Worm (Caenorhabditis elegans) whole organism, mixed stage, embryonic: ENCODE measurements around the gene F35H8.2.

Experiments
- M03D4.4 ChIP-seq: sonication (generic microtip); optimal IDR thresholded peaks from 2 replicates; lab custom pipeline; 2017; ENCODE audit warnings: mild to moderate bottlenecking, missing genetic modification characterization, missing compliant biosample characterization
- ceh-39 ChIP-seq: fragments of 150-350 bp; optimal IDR thresholded peaks from 2 replicates; lab custom pipeline; 2014; ENCODE audit warnings: missing biosample characterization, missing genetic modification characterization
- ceh-43 ChIP-seq: fragments of 200-800 bp; sonication (Bioruptor generic); optimal IDR thresholded peaks from 2 replicates; lab custom pipeline; 2018; ENCODE audit warnings: mild to moderate bottlenecking, missing genetic modification characterization, moderate library complexity, missing compliant biosample characterization
- ceh-83 ChIP-seq: fragments of 200-800 bp; sonication (Bioruptor generic); optimal IDR thresholded peaks from 2 replicates; lab custom pipeline; 2018; ENCODE audit warnings: mild to moderate bottlenecking, missing genetic modification characterization, missing compliant biosample characterization
- ces-1 ChIP-seq: fragments of 150-350 bp; optimal IDR thresholded peaks from 2 replicates; lab custom pipeline; 2014; ENCODE audit warnings: missing biosample characterization, missing genetic modification reagents, missing genetic modification characterization
- cnd-1 ChIP-seq: fragments of 200-800 bp; sonication (Bioruptor generic); optimal IDR thresholded peaks from 2 replicates; lab custom pipeline; 2018; ENCODE audit warnings: mild to moderate bottlenecking, missing genetic modification characterization, missing compliant biosample characterization
- drap-1 ChIP-seq: fragments of 200-800 bp; sonication (Bioruptor generic); optimal IDR thresholded peaks from 3 replicates; lab custom pipeline; 2018; ENCODE audit warnings: mild to moderate bottlenecking, missing genetic modification characterization, missing compliant biosample characterization
- elt-1 ChIP-seq: sonication (generic microtip); optimal IDR thresholded peaks from 2 replicates; lab custom pipeline; 2017; ENCODE audit warnings: missing genetic modification characterization, mild to moderate bottlenecking, missing compliant biosample characterization, antibody characterized with exemption, moderate library complexity, borderline replicate concordance; ENCODE audit not compliant: insufficient read depth
- elt-3 ChIP-seq: fragments of 150-350 bp; optimal IDR thresholded peaks from 2 replicates; lab custom pipeline; 2014; ENCODE audit warnings: missing biosample characterization, missing genetic modification characterization
- flh-1 ChIP-seq: fragments of 200-800 bp; sonication (Bioruptor generic); optimal IDR thresholded peaks from 2 replicates; lab custom pipeline; 2018; ENCODE audit warnings: mild to moderate bottlenecking, missing genetic modification characterization, moderate library complexity, missing compliant biosample characterization
- ham-2 ChIP-seq: fragments of 200-800 bp; sonication (Bioruptor generic); optimal IDR thresholded peaks from 2 replicates; lab custom pipeline; 2018; ENCODE audit warnings: mild to moderate bottlenecking, missing genetic modification characterization, missing compliant biosample characterization
- hlh-1 ChIP-seq: fragments of 150-350 bp; optimal IDR thresholded peaks from 2 replicates; lab custom pipeline; 2014; ENCODE audit warnings: missing biosample characterization, missing genetic modification reagents, missing genetic modification characterization
- lin-13 ChIP-seq: fragments of 150-350 bp; optimal IDR thresholded peaks from 2 replicates; lab custom pipeline; 2014; ENCODE audit warnings: missing biosample characterization, missing genetic modification characterization
- lin-32 ChIP-seq: fragments of 200-800 bp; sonication (Bioruptor generic); optimal IDR thresholded peaks from 2 replicates; lab custom pipeline; 2018; ENCODE audit warnings: mild to moderate bottlenecking, missing genetic modification characterization, missing compliant biosample characterization
- lsy-2 ChIP-seq: fragments of 150-350 bp; optimal IDR thresholded peaks from 2 replicates; lab custom pipeline; 2014; ENCODE audit warnings: missing biosample characterization, missing genetic modification characterization
- mab-5 ChIP-seq: fragments of 150-350 bp; optimal IDR thresholded peaks from 2 replicates; lab custom pipeline; 2014; ENCODE audit warnings: missing biosample characterization, missing genetic modification characterization
- mep-1 ChIP-seq: fragments of 150-350 bp; optimal IDR thresholded peaks from 2 replicates; lab custom pipeline; 2017; ENCODE audit warnings: missing biosample characterization, missing genetic modification reagents, missing genetic modification characterization, inconsistent platforms
- mls-2 ChIP-seq: sonication (generic microtip); optimal IDR thresholded peaks from 2 replicates; lab custom pipeline; 2016; ENCODE audit warnings: mild to moderate bottlenecking, missing genetic modification characterization, moderate library complexity, missing compliant biosample characterization
- nhr-12 ChIP-seq: fragments of 150-350 bp; optimal IDR thresholded peaks from 2 replicates; lab custom pipeline; 2014; ENCODE audit warnings: missing biosample characterization, missing genetic modification characterization
- nhr-2 ChIP-seq: fragments of 150-350 bp; optimal IDR thresholded peaks from 2 replicates; lab custom pipeline; 2014; ENCODE audit warnings: missing biosample characterization, missing genetic modification characterization
- nhr-237 ChIP-seq: fragments of 150-350 bp; optimal IDR thresholded peaks from 2 replicates; lab custom pipeline; 2014; ENCODE audit warnings: missing biosample characterization, missing genetic modification characterization
- nhr-28 ChIP-seq: fragments of 150-350 bp; optimal IDR thresholded peaks from 2 replicates; lab custom pipeline; 2014; ENCODE audit warnings: missing biosample characterization, missing genetic modification characterization
- nhr-76 ChIP-seq: sonication (generic microtip); optimal IDR thresholded peaks from 2 replicates; lab custom pipeline; 2017; ENCODE audit warnings: missing biosample characterization, missing genetic modification characterization
- pha-4 ChIP-seq: fragments of 150-350 bp; optimal IDR thresholded peaks from 2 replicates; lab custom pipeline; 2018; ENCODE audit warnings: missing biosample characterization, missing genetic modification reagents, missing genetic modification characterization
- sem-2 ChIP-seq: fragments of 200-800 bp; sonication (Bioruptor generic); optimal IDR thresholded peaks from 2 replicates; lab custom pipeline; 2018; ENCODE audit warnings: mild to moderate bottlenecking, missing genetic modification characterization, missing compliant biosample characterization
- snpc-4 ChIP-seq: fragments of 150-350 bp; optimal IDR thresholded peaks from 2 replicates; lab custom pipeline; 2014; ENCODE audit warnings: missing biosample characterization, missing genetic modification characterization
- sptf-1 ChIP-seq: sonication (generic microtip); optimal IDR thresholded peaks from 2 replicates; lab custom pipeline; 2017; ENCODE audit warnings: mild to moderate bottlenecking, missing genetic modification characterization, moderate library complexity, missing compliant biosample characterization
- tbx-8 ChIP-seq: fragments of 200-800 bp; sonication (Bioruptor generic); optimal IDR thresholded peaks from 2 replicates; lab custom pipeline; 2018; ENCODE audit warnings: mild to moderate bottlenecking, missing genetic modification characterization, moderate library complexity, missing compliant biosample characterization
- unc-120 ChIP-seq: sonication (generic microtip); optimal IDR thresholded peaks from 2 replicates; lab custom pipeline; 2017; ENCODE audit warnings: missing genetic modification characterization, missing compliant biosample characterization; ENCODE audit not compliant: poor library complexity, severe bottlenecking
- unc-39 ChIP-seq: fragments of 150-350 bp; optimal IDR thresholded peaks from 2 replicates; lab custom pipeline; 2014; ENCODE audit warnings: missing biosample characterization, missing genetic modification characterization
- unc-62 ChIP-seq: fragments of 150-350 bp; optimal IDR thresholded peaks from 2 replicates; lab custom pipeline; 2014; ENCODE audit warnings: missing biosample characterization, missing genetic modification reagents, missing genetic modification characterization
- zip-8 ChIP-seq: fragments of 150-350 bp; optimal IDR thresholded peaks from 2 replicates; lab custom pipeline; 2014; ENCODE audit warnings: missing biosample characterization, missing genetic modification characterization
- ztf-11 ChIP-seq: fragments of 150-350 bp; optimal IDR thresholded peaks from 2 replicates; lab custom pipeline; 2014; ENCODE audit warnings: missing biosample characterization, missing genetic modification characterization

Gene F35H8.2

DNA sequence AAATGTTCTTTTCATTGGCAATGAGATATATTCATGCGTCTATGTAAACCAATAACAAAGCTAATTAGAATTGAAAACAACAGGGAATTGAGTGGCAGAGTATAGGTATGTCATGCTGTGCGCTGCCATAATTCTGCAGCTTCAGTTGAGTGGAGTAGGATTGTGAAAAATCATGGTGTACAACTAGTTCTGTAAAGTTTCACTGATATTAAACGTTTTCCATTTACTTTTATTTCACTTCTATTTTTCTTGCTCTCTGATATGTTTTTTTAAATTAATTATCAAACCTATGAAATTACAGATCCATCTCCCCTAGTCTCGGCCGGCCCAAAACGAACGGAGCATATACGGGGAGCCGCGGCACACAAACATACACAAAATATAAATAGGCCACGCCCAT, 20.4 kb downstream of the F35H8.2 start, which contains the start of gene exc-7:
TSS of gene exc-7 (plus strand) at position 301 of the 400 bp plus-strand sequence.
- no peak for TF ChIP-seq ztf-11
- TF ChIP-seq cnd-1 (tag; lab: Kevin White, UChicago): no peak
- TF ChIP-seq, all 35 proteins: peak for 0

DNA sequence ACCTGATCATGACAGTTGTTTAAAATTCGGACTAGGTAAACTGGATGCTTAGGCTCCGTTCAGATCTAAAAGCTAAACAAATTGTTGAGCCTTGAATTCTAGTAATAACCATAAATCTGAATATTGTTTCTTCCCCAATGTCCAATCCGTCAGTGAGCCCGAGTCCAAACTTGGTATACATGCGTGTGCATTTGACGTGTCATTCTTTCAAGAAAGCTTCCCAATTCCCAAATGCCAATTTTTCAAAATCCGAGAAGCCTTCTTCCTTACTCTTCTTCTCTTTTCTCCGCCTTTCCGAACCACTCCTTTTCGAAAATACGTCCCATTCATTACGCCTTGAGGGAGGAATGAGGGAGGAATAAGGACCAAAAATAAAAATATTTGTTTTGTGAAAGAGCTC, 21.4 kb downstream of the F35H8.2 start:
- TF ChIP-seq lin-32 (GFP tag; lab: Kevin White, UChicago) (no peak), elt-1 (tag; lab: Kevin White, UChicago) (no peak), sptf-1 (tag; lab: Kevin White, UChicago) (no peak), elt-3 (tag; lab: Kevin White, UChicago) (no peak), hlh-1 (no peak), ztf-11 (no peak), unc-62 (GFP tag; lab: Kevin White, UChicago) (no peak), ceh-39 (tag; lab: Kevin White, UChicago) (no peak), lin-13 (no peak)

DNA sequence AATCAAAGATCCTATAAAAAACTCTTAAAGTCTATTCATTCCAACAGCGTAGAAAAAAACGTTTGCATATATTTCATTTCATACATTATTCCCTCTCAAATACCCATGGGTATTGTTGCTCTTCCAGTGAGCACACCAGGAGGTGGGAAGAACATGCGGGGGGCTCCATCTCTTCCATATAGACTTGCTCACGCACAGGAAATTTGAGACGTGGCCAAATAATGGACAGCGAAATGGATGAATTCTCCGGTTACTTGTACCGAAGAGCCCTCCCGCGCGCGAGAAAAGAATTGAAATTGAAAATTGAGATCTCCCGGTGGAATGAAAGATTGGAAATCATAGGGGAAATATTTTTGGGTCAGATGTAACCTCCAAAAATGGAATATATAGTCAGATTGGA, 22.3 kb downstream of the F35H8.2 start:
- no peak for TF ChIP-seq sptf-1 (tag; lab: Kevin White, UChicago)
- no peak for TF ChIP-seq snpc-4
- no peak for TF ChIP-seq hlh-1
- no peak for TF ChIP-seq lin-32 (GFP tag; lab: Kevin White, UChicago)

DNA sequence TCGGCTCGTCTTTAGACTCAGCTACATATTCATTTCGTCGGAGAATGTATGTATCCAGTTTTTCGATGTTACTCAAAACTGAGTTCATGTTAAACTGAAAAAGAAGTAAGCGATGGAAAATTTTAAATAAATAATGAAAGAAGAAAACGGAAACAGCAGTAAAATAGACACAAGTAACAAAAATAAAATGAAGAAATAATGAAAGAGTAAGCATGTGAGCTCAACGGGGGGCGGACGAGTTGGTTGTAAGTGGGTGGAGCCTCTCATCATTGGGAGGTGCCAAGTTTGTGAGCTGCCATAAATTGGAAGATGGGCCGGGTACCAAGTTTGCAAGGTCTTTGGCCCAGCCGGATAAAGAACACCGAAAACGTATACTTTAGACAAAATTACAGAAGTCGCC, 28.2 kb downstream of the F35H8.2 start, which contains the start of gene wee-1.1:
TSS of gene wee-1.1 (minus strand) at position 101 of the 400 bp plus-strand sequence.
- TF ChIP-seq drap-1 (GFP tag; lab: Kevin White, UChicago) (no peak), mab-5 (tag; lab: Kevin White, UChicago) (no peak), snpc-4 (no peak), nhr-28 (no peak), unc-39 (tag; lab: Kevin White, UChicago) (no peak), mls-2 (tag; lab: Kevin White, UChicago) (no peak), sem-2 (GFP tag; lab: Kevin White, UChicago) (no peak), cnd-1 (tag; lab: Kevin White, UChicago) (no peak), nhr-2 (tag; lab: Kevin White, UChicago) (no peak), unc-120 (tag; lab: Kevin White, UChicago) (no peak), sptf-1 (tag; lab: Kevin White, UChicago) (no peak), nhr-237 (no peak), lin-32 (GFP tag; lab: Kevin White, UChicago) (no peak), nhr-76 (tag; lab: Kevin White, UChicago) (no peak), flh-1 (GFP tag; lab: Kevin White, UChicago) (no peak), ces-1 (GFP tag; lab: Kevin White, UChicago) (no peak), lin-13 (no peak), ceh-83 (GFP tag; lab: Kevin White, UChicago) (no peak), unc-62 (GFP tag; lab: Kevin White, UChicago) (no peak), pha-4 (tag; lab: Kevin White, UChicago) (no peak)

DNA sequence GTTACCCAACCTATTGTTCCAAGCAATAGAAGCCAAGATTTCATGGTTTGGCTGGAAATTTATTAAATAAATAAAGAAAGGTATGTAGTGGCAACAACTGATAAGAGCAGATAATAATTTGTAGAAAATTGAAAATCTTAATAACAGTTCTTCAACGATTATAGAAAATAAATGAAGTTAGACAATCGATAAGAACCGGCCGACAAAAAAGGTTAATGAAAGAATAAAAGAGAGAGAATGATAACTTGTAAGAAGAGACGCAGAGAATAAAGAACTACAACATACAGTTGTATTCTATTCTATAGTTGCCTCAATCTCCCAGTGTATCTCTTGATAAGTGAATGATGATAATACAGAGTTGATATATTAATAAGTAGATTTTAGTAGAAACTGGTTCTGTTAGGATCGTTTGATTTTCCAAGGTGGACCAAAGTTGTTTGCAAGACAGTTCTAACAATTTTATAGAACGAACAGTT, 31.5 kb downstream of the F35H8.2 start, which contains the start of gene ugt-58:
TSS of gene ugt-58 (minus strand) at position 51 of the 476 bp plus-strand sequence.
- peak; percentile 52 for TF ChIP-seq nhr-28
- TF ChIP-seq sptf-1 (tag; lab: Kevin White, UChicago): no peak
- no peak for TF ChIP-seq elt-1 (tag; lab: Kevin White, UChicago)
- no peak for TF ChIP-seq tbx-8 (GFP tag; lab: Kevin White, UChicago)
- TF ChIP-seq cnd-1 (tag; lab: Kevin White, UChicago): no peak
- TF ChIP-seq drap-1 (GFP tag; lab: Kevin White, UChicago): no peak
- no peak for TF ChIP-seq unc-62 (GFP tag; lab: Kevin White, UChicago)
- TF ChIP-seq ceh-43 (GFP tag; lab: Kevin White, UChicago): no peak

DNA sequence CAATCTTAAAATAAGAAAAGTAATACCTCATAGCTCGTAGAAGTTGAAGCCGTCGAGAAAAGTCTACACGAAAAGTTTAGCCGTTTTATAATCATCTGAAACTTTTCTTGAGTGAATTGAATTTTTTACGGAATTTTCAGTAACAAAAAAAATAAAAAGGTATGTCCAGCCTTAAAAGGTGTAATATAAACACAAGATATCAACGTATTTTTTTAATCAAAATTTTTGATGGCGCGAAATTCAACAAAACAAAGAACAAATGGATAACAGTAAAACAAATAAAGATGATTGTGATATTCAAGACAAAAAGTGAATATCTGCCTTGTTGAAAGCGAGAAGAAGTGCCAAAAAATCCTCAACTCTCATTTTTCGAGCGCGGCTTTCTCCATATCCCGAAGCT, 34.4 kb downstream of the F35H8.2 start, which contains the start of gene eral-1:
TSS of gene eral-1 (minus strand) at position 101 of the 400 bp plus-strand sequence.
- no peak for TF ChIP-seq tbx-8 (GFP tag; lab: Kevin White, UChicago)
- no peak for TF ChIP-seq snpc-4
- no peak for TF ChIP-seq mls-2 (tag; lab: Kevin White, UChicago)
- no peak for TF ChIP-seq nhr-12 (tag; lab: Kevin White, UChicago)
- no peak for TF ChIP-seq unc-120 (tag; lab: Kevin White, UChicago)
- no peak for TF ChIP-seq lin-32 (GFP tag; lab: Kevin White, UChicago)
- no peak for TF ChIP-seq cnd-1 (tag; lab: Kevin White, UChicago)
- TF ChIP-seq lsy-2 (tag; lab: Kevin White, UChicago): no peak
- no peak for TF ChIP-seq mep-1 (tag; lab: Kevin White, UChicago)
- TF ChIP-seq ceh-83 (GFP tag; lab: Kevin White, UChicago): no peak
- no peak for TF ChIP-seq nhr-237
- TF ChIP-seq M03D4.4: no peak
- TF ChIP-seq sptf-1 (tag; lab: Kevin White, UChicago): no peak
- TF ChIP-seq ham-2 (GFP tag; lab: Kevin White, UChicago): no peak
- no peak for TF ChIP-seq elt-3 (tag; lab: Kevin White, UChicago)
- TF ChIP-seq zip-8 (tag; lab: Kevin White, UChicago): no peak
- TF ChIP-seq ztf-11: no peak
- TF ChIP-seq, all 35 proteins: peak for 0
